Worm (Caenorhabditis elegans): ENCODE data around the gene R02D5.8.

The R02D5.8 gene

DNA sequence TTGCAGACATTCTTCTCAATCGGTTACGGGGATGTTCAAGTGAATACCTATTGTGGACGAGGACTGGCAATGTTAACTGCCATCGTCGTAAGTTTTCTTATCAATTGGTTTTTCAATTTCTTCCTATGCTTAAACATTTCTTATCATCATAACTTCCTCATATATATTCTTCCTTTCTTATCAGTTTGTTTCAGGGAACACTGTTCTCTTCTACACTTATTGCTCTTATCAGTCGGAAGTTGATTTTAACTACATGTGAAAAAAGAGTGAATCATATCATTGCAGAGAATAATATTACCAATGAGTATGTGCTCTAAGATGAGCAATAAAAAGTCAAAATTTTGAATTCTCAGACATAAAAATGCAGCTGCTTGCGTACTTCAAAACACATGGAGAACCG is 23.0 kb upstream of the R02D5.8 start:
- TF ChIP-seq dmd-4 (tag; optimal IDR thresholded peaks at IDR 0.05; ENCODE audit: borderline replicate concordance) (no peak), elt-2 (tag; optimal IDR thresholded peaks at IDR 0.05) (peak; percentile 96)

DNA sequence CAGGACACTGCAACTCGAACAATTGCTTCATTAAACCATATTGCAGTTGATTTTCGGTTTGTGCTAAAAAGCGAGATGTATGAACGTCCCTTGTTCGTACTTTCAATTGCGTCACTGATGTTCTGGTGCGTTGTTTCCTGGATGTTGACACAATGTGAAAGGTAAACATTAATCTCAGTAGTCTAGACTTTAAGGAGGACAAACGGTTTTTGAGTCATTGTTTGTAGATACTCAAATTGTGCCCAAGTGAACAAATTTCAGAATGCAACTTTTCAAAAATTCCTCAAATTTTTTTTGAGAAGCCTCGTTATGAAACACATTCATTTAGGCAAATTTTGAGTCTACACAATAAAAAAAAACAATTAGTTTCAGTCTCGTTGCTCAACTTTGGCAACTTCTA is 21.8 kb upstream of the R02D5.8 start:
- TF ChIP-seq ceh-30 (tag; optimal IDR thresholded peaks at IDR 0.05): no peak
- TF ChIP-seq ceh-22 (tag; optimal IDR thresholded peaks at IDR 0.05): no peak
- TF ChIP-seq C38D4.7 (GFP tag; optimal IDR thresholded peaks at IDR 0.05): no peak
- no peak for TF ChIP-seq ceh-45 (GFP tag; IDR thresholded peaks at IDR 0.05)
- TF ChIP-seq ref-2 (tag; optimal IDR thresholded peaks at IDR 0.05): no peak
- TF ChIP-seq ceh-18 (tag; optimal IDR thresholded peaks at IDR 0.05): no peak
- TF ChIP-seq sdc-2 (tag; optimal IDR thresholded peaks at IDR 0.05): no peak
- TF ChIP-seq ceh-24 (tag; optimal IDR thresholded peaks at IDR 0.05): no peak
- TF ChIP-seq pqm-1 (tag; optimal IDR thresholded peaks at IDR 0.05): no peak
- no peak for TF ChIP-seq madf-2 (tag; optimal IDR thresholded peaks at IDR 0.05)
- no peak for TF ChIP-seq nhr-11 (tag; optimal IDR thresholded peaks at IDR 0.05)
- no peak for TF ChIP-seq unc-86 (tag; optimal IDR thresholded peaks at IDR 0.05)
- TF ChIP-seq K09A11.1 (tag; optimal IDR thresholded peaks at IDR 0.05; ENCODE audit: insufficient read depth): no peak
- no peak for TF ChIP-seq ztf-16 (tag; optimal IDR thresholded peaks at IDR 0.05)
- TF ChIP-seq K02D7.2 (tag; optimal IDR thresholded peaks at IDR 0.05): no peak
- TF ChIP-seq nfya-1 (tag; optimal IDR thresholded peaks at IDR 0.05): no peak
- TF ChIP-seq unc-42 (tag; optimal IDR thresholded peaks at IDR 0.05): no peak

DNA sequence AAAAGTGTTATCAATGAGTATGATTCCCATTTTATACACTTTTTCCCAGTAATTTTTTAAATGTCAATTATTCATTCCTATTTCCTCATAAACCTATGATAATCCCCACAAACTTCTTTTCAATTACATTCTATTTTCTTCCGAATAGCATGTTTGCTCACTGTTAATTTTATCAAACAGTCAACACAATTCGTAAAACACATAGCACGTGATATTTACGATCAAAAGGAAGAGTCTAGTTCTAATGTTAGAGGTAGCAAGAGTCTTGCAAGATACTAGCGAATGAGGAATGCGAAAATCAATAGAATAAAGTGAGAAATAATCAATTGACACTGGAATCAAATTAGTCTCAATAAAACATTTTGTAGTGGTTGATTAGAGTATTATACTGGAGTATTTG is 20.2 kb upstream of the R02D5.8 start:
- TF ChIP-seq K02D7.2 (tag; optimal IDR thresholded peaks at IDR 0.05) (no peak), Y22D7AL.16 (tag; optimal IDR thresholded peaks at IDR 0.05) (no peak)

DNA sequence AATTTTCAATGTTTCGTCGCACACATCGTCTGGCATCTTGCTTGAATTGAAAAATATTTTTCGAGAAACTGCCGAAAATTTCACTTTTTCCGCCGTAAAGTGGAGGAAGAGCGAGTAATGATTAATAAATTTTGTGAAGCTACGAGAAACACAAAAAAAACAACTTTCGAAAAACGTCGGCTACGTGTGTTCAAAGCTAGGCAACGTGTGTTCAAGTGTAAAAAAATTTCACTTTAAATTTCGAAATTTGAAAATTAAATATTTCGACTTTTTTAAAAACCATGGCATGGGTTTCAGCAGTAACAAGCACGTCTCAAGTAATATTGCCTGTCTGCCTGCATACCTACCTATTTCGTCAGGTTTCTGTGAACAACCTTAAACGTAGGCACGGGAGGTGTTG is 17.1 kb upstream of the R02D5.8 start, which contains the start of gene tag-191:
Gene tag-191 (minus strand): TSS at position 101 of the 400 bp plus-strand sequence.
- TF ChIP-seq ama-1 (optimal IDR thresholded peaks at IDR 0.05) (no peak), K09A11.1 (tag; optimal IDR thresholded peaks at IDR 0.05; ENCODE audit: insufficient read depth) (no peak), eyg-1 (tag; optimal IDR thresholded peaks at IDR 0.05) (no peak), K02D7.2 (tag; optimal IDR thresholded peaks at IDR 0.05) (no peak)

- TF ChIP-seq mec-3 (tag; optimal IDR thresholded peaks at IDR 0.05; ENCODE audit: borderline replicate concordance) (no peak), dve-1 (tag; optimal IDR thresholded peaks at IDR 0.05) (no peak), eyg-1 (tag; optimal IDR thresholded peaks at IDR 0.05) (no peak), hlh-15 (tag; optimal IDR thresholded peaks at IDR 0.05) (no peak), ceh-9 (tag; optimal IDR thresholded peaks at IDR 0.05) (no peak), unc-86 (tag; optimal IDR thresholded peaks at IDR 0.05) (no peak), madf-2 (tag; optimal IDR thresholded peaks at IDR 0.05) (no peak), unc-3 (GFP tag; conservative IDR thresholded peaks at IDR 0.05) (no peak), unc-3 (tag; optimal IDR thresholded peaks at IDR 0.05) (no peak), F13H6.1 (tag; optimal IDR thresholded peaks at IDR 0.05) (no peak), ceh-19 (GFP tag; optimal IDR thresholded peaks at IDR 0.05) (no peak), dmd-4 (tag; optimal IDR thresholded peaks at IDR 0.05; ENCODE audit: borderline replicate concordance) (no peak), elt-2 (tag; optimal IDR thresholded peaks at IDR 0.05) (no peak)
These were observed 13.2 kb upstream of the R02D5.8 start for ce11 chrV:14532374-14532773.

DNA sequence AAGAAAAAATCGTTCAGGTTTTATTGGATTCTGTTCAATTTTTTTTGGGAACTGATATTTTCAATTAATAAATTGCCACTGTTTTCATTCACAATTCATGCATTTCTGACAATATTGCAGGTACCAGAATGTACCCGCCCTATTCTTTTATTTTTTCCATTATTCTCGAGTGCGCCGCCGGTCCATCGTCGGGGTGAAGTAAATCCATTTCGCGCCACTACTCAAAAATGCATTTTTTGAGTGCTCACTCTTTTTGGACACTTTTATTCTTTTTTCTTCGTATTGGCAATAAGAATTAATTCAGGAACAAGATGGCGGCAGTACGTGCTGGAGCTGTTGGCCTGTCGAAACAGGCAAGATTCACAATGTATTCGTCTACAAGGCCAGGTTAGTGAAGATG is 11.6 kb upstream of the R02D5.8 start, which contains the start of gene kcnl-4:
Gene kcnl-4 (plus strand): TSS at position 301 of the 400 bp plus-strand sequence.
- TF ChIP-seq eyg-1 (tag; optimal IDR thresholded peaks at IDR 0.05) (no peak), unc-55 (GFP tag; optimal IDR thresholded peaks at IDR 0.05) (no peak), ceh-6 (GFP tag; optimal IDR thresholded peaks at IDR 0.05) (no peak), rnt-1 (tag; optimal IDR thresholded peaks at IDR 0.05) (no peak), C38D4.7 (GFP tag; optimal IDR thresholded peaks at IDR 0.05) (no peak), unc-42 (tag; optimal IDR thresholded peaks at IDR 0.05) (no peak), sox-2 (GFP tag; IDR thresholded peaks at IDR 0.05) (no peak), ceh-48 (tag; optimal IDR thresholded peaks at IDR 0.05) (no peak), fax-1 (tag; optimal IDR thresholded peaks at IDR 0.05) (no peak), ceh-18 (tag; optimal IDR thresholded peaks at IDR 0.05) (no peak), ceh-24 (tag; optimal IDR thresholded peaks at IDR 0.05) (no peak), hlh-8 (tag; optimal IDR thresholded peaks at IDR 0.05) (no peak), sox-4 (tag; optimal IDR thresholded peaks at IDR 0.05) (no peak)
